Fruit fly (Drosophila melanogaster): ENCODE results near the gene Dci.

Dci gene

DNA sequence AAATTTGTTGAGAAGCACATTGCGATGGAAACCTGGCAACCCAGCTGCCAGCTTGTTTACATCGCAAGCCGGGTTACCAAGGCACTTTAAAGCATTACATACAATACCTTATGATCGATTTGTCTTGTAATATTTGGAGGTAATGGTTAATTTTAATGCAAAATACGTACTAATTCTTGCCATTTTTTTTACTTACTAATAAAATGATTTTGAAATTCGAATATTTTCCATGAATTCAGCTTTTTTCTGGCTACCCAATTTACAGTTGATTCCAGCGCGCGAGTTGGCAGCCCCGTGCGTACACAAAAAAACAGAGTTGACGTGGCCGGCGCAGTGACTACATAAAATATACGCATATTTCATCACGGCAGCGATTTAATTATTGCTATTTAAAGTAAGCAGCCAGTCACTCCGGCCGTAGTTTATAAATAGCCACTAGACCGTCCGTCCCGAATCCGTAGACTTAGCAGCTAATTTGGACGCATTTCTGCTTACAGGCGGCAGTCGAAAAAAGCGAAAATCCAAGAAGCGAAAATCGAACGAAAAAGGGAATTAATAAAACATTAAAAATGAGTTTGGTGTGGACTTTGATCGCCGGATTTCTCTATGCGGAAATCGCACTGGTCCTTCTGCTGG lies 13.5 kb upstream of the Dci start, which contains the start of the genes CG13901 and CG13887 (continued):
- TF ChIP-seq CG15269 (tag; optimal IDR thresholded peaks at IDR 0.05): peak; percentile 89
- no peak for TF ChIP-seq odd (GFP tag; optimal IDR thresholded peaks at IDR 0.05)
- peak; percentile 61 for TF ChIP-seq ftz-f1 (GFP tag; optimal IDR thresholded peaks at IDR 0.05)
- peak; percentile 86 for TF ChIP-seq Sry-β (GFP tag; optimal IDR thresholded peaks at IDR 0.05)
- TF ChIP-seq TFAM (GFP tag; optimal IDR thresholded peaks at IDR 0.05): no peak
- peak; percentile 49 for TF ChIP-seq Elba2 (GFP tag; optimal IDR thresholded peaks at IDR 0.05)
- TF ChIP-seq CG6765 (GFP tag; optimal IDR thresholded peaks at IDR 0.05): peak; percentile 85
- TF ChIP-seq fru (optimal IDR thresholded peaks at IDR 0.05): peak; percentile 16
- TF ChIP-seq cg (GFP tag; optimal IDR thresholded peaks at IDR 0.05): no peak

DNA sequence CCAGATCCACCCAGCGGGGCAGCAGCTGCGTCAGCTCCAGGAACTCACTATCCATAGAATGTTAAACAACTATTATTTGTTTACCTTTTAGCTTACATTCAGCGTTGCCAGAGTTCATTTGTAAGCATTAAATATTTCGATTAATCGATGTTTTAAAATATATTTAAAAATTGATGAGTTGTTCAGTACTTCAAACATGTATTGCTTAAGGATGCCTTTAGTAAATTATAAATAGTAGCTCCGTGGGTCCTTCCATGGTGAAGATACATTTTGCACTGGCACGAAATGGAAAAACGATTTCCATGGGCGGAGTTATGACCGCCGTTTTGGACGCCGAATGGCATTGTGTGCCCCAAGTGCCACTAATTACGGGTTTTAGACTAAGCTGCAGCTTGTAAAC lies 9.9 kb upstream of the Dci start, which contains the start of the genes JMJD5 and Gr61a:
Gene JMJD5 (minus strand): TSS at position 101 of the 400 bp plus-strand sequence.
Gene Gr61a (plus strand): TSS at position 192 of the 400 bp plus-strand sequence.
- TF ChIP-seq Med (GFP tag): peak; percentile 48
- no peak for TF ChIP-seq gsb-n (tag; optimal IDR thresholded peaks at IDR 0.05)
- peak; percentile 59 for TF ChIP-seq MBD-R2 (GFP tag; IDR thresholded peaks at IDR 0.05)
- no peak for TF ChIP-seq psq (GFP tag; optimal IDR thresholded peaks at IDR 0.05)
- TF ChIP-seq CG13296 (GFP tag; optimal IDR thresholded peaks at IDR 0.05): no peak
- TF ChIP-seq CG8281 (tag; optimal IDR thresholded peaks at IDR 0.05): no peak
- no peak for TF ChIP-seq lov (optimal IDR thresholded peaks at IDR 0.05)
- no peak for TF ChIP-seq lov (GFP tag; IDR thresholded peaks at IDR 0.05)
- no peak for TF ChIP-seq p53 (GFP tag; optimal IDR thresholded peaks at IDR 0.05)
- TF ChIP-seq stwl (tag; optimal IDR thresholded peaks at IDR 0.05): peak; percentile 20
- TF ChIP-seq Opbp (GFP tag; IDR thresholded peaks at IDR 0.05; ENCODE audit: partially characterized antibody): no peak
- peak; percentile 20 for TF ChIP-seq Ets65A (GFP tag)
- peak; percentile 26; the same call in 1 of the 2 replicates for TF ChIP-seq Bgb (GFP tag; IDR thresholded peaks at IDR 0.05; ENCODE audit: partially characterized antibody)
- TF ChIP-seq CG13123 (GFP tag; optimal IDR thresholded peaks at IDR 0.05): no peak
- peak; percentile 0 for TF ChIP-seq pzg (GFP tag; optimal IDR thresholded peaks at IDR 0.05)
- 0 out of 2 replicates have a peak, but pooled peaks have one; percentile 27 for TF ChIP-seq E2f2 (GFP tag; IDR thresholded peaks at IDR 0.05)
- TF ChIP-seq Scr (GFP tag; IDR thresholded peaks at IDR 0.05; ENCODE audit: partially characterized antibody): peak; percentile 14; the same call in 1 of the 2 replicates
- TF ChIP-seq BEAF-32 (GFP tag; optimal IDR thresholded peaks at IDR 0.05): peak; percentile 19

DNA sequence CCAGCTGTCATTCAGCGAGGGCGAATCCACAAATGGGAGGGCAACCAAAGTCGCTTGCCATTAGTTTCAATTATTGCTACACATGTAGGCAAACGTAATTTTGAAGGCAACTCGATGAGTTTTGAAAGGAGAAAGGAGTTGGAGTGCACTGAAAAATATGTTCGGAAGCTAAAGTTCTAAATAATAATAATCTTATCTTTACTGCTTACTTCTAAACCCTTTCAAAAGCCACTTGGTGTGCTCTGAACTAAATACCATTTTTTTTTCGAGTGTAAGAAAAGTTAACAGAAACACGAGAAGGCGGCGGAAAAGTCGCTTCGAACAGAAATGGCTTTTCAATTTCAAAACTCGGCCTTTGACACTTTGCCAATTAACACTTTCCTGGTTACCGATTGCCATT lies 7.5 kb upstream of the Dci start, which contains the start of gene Cep290:
Gene Cep290 (plus strand): TSS at position 301 of the 400 bp plus-strand sequence.
- TF ChIP-seq Fer3 (tag; optimal IDR thresholded peaks at IDR 0.05): no peak
- TF ChIP-seq sens (GFP tag): peak; percentile 25

DNA sequence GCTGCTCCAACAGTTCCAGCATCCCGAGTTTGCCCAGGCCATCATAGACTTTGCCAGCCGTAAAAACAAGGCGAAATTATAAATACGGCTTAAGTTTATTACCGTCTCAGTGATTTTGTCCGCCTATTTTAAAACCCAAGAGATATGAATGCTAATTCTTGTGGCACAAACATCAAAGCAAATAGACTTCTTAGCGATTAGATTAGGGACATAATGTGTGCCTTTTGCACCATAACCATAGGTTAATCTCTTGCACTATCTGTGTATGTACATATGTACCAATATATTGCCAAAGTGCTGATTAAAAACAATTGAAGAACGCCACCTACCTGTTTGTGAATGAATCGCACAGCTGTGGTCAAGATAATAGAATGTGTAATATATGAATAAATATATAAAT lies 1.1 kb downstream of the Dci start:
- TF ChIP-seq pzg (GFP tag; optimal IDR thresholded peaks at IDR 0.05): no peak
- TF ChIP-seq CG13296 (GFP tag; optimal IDR thresholded peaks at IDR 0.05): peak; percentile 44
- peak; percentile 20 for TF ChIP-seq CG34376 (GFP tag; optimal IDR thresholded peaks at IDR 0.05)
- TF ChIP-seq Hmr (GFP tag; optimal IDR thresholded peaks at IDR 0.05): no peak
- TF ChIP-seq sqz (GFP tag; optimal IDR thresholded peaks at IDR 0.05): no peak
- TF ChIP-seq Sox100B (GFP tag; optimal IDR thresholded peaks at IDR 0.05): no peak
- TF ChIP-seq MTF-1 (GFP tag; optimal IDR thresholded peaks at IDR 0.05; ENCODE audit: borderline replicate concordance): no peak
- TF ChIP-seq CG12236 (GFP tag; optimal IDR thresholded peaks at IDR 0.05): no peak
- TF ChIP-seq Chrac-16 (GFP tag; optimal IDR thresholded peaks at IDR 0.05): no peak
- TF ChIP-seq CG13424 (tag; optimal IDR thresholded peaks at IDR 0.05): no peak
- TF ChIP-seq exex (tag; optimal IDR thresholded peaks at IDR 0.05): peak; percentile 88
- TF ChIP-seq CG15601 (tag; optimal IDR thresholded peaks at IDR 0.05): no peak
- no peak for TF ChIP-seq pan (optimal IDR thresholded peaks at IDR 0.05)
- TF ChIP-seq pan (GFP tag; optimal IDR thresholded peaks at IDR 0.05 in 1 of 2, IDR thresholded peaks at IDR 0.05 in 1 of 2): no peak
- no peak for TF ChIP-seq CG15011 (GFP tag; optimal IDR thresholded peaks at IDR 0.05)
- no peak for TF ChIP-seq tup (GFP tag; optimal IDR thresholded peaks at IDR 0.05)
- no peak for TF ChIP-seq CG18764 (GFP tag; optimal IDR thresholded peaks at IDR 0.05)
- TF ChIP-seq CG2678 (tag; optimal IDR thresholded peaks at IDR 0.05): peak; percentile 24
- no peak for TF ChIP-seq ems (GFP tag; optimal IDR thresholded peaks at IDR 0.05)

All from whole organism, embryonic.